Fruit fly (Drosophila melanogaster) whole organism, larva: ENCODE measurements around the gene CG7888.
A peak's percentile ranks its signal among the peaks of the same experiment; 100 is the strongest.

Experiments used
- noc ChIP-seq: fragments of 200-800 bp; sonication (Bioruptor generic); optimal IDR thresholded peaks from 3 replicates; lab custom pipeline; 2019; ENCODE audit warnings: missing biosample characterization, mild to moderate bottlenecking, missing genetic modification characterization, moderate library complexity

CG7888 gene

DNA sequence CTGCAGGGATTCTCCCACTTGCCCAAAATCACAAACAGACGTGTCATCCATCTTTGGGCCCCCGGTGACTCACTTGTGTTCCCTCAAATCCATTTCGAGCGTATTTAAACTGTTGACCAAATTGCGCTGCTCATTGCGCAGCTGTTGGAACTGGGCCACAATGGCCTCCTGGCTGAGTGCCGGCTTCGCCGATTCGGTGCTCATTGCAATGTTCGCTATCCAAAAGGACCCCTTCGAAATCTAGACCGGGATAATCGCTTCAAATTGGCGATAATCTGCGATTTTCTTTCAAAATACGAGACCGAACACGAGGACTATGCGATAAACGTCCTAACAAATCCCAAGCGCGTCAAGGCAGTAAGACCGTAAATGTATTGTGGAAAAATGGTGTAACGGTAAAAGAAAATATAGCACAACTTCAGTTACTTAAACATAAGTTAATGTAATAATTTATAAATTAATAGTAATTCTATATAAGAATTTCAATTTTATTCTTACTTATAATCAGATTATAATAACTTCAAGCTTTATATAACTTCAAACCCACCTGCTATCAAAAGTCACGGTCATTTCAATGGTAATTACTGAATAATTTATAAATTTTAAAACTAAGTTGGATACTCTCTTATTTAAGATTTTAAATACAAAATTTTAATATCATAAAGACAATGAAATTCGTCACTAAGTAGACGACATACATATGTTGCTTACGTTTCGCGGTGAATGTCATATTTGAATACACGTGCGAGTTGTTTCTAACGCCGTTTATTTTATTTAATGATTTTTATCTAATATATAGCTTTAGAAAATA is 20.4 kb downstream of the CG7888 start, which contains the start of the genes Pfdn2 and Noc1:
Pfdn2 (minus strand) TSS at position 346 of the 811 bp plus-strand sequence.
Noc1 (plus strand) TSS at position 727 of the 811 bp plus-strand sequence.
- TF ChIP-seq noc (tag; lab: Kevin White, UChicago): no peak

DNA sequence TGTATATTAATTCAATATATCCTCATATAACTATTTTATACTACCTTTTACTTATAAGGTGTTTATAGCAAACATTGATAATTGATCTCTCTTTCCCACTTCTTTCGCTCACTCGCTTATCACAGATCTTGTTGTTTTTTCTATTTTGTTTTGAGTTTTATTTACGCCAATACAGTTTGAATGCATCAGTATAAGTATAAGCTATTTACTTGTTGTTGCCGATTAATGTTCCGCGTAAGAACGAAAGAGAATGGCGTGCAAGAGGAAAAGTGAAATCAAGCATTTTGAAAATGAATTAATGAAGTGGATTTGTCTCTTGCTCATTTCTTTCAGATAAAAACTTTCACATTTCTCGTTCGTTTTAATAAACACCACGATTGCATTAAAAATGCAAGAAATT is 29.8 kb downstream of the CG7888 start:
- TF ChIP-seq noc (tag; lab: Kevin White, UChicago): no peak

DNA sequence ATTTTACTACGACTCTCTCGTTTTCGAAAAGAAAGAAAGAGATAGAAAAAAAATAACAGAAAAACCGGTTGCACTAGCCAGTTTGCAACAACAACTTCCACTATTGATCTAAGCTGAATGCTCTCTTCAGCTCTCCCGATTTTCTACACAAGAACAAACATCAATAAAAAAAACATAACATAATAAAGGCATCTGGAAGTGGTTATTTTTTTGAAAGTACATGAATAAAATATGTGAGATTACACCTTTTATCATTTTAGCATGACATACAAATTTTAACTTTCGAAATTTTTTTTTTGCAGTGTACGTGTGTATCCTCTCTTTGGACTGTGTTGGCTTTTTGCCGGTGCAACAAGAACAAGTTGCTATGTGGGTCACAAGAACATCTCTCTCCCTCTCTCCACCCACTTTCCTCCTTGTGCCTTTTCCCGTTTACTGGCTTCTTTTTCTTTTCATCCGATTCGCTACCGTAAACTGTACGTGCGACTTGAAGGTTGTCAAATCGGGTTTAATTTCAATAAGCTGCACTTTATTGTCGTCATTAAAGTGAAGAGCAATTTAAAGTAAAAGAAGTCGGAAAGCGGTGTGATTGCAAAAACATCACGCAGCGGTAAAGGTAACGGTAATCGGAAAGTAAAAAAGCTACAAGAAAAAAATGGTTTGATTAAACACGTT is 30.9 kb downstream of the CG7888 start:
- peak; percentile 93 for TF ChIP-seq noc (tag; lab: Kevin White, UChicago)

- no peak for TF ChIP-seq noc (tag; lab: Kevin White, UChicago)
Observed at dm6 chr3L:11085810-11086209, 32.0 kb downstream of the CG7888 start.

DNA sequence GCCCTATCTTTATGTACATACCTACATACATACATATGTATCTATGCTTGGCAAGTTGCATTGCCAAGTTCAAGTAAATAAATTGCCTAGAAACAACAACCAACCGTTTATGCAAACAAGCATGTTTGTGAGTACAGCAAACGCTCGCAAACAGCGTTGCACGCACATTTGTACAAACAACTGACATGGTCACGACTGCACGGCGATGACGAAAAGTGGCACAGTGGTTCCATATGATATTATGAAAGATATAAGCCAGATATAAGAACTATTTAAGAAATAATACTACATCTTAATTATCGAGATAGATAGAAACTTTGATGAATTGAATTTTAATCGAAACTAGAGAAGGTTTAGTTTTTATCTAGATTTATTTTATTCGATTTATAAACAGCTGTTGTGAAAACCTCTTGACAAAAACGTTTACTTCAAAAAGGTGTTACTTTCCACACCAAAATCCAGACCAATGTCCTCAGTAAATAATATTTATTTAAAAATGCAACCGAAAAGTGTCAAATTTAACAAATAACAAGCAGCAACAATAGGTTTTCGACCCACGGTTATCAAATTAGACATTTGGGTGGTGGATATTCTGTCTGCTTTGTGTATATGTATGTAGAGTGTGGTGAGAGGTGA is 36.1 kb downstream of the CG7888 start:
- peak; percentile 81 for TF ChIP-seq noc (tag; lab: Kevin White, UChicago)

- TF ChIP-seq noc (tag; lab: Kevin White, UChicago): peak; percentile 1
Observed at dm6 chr3L:11091943-11092609, 38.2 kb downstream of the CG7888 start.

dm6 chr3L:11092610-11092961 is 38.8 kb downstream of the CG7888 start:
- no peak for TF ChIP-seq noc (tag; lab: Kevin White, UChicago)

dm6 chr3L:11093046-11093520 is 39.2 kb downstream of the CG7888 start, which contains the start of gene JIL-1:
JIL-1 (minus strand) TSS chr3L:11093193.
- peak; percentile 18 for TF ChIP-seq noc (tag; lab: Kevin White, UChicago)

- TF ChIP-seq noc (tag; lab: Kevin White, UChicago): no peak
Observed at dm6 chr3L:11094279-11094678, 40.4 kb downstream of the CG7888 start.

DNA sequence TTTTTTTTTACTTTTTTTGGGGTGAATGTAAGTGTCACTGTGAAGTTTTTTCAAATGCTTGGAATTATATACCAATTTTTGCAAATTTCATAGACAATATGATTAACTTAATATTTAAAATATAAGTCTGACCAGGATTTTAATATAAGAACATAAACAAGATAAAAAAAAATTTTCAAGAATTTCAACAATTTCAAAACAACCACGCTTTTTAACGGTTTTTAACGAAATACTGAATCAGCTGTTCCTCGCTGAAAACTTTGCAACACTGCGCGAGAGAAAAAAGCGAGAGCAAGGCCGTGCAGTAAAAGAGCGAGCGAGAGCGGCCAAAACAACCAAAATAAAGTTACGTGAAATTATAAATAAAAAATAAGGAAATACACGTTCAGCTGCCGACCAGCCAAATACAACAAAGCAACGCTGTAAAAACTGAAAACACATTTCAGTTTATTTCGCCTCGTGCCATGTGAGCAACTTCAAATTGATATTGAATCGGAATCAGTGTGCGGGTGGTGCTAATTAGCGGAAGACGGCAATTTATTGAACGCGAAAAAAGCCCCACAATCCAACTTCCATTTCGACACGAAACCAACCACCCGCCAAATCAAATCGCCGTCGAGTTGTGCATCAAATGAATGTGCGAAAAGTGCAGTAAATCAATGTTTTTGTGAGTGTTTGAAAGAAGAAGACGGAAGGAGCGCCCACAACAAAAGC is 42.5 kb downstream of the CG7888 start, which contains the start of the genes CG46439, Iyd and CG33947:
CG46439 (minus strand) TSS at position 51 of the 714 bp plus-strand sequence.
Iyd (minus strand) TSS at position 51 of the 714 bp plus-strand sequence.
CG33947 (plus strand) TSS at position 302 of the 714 bp plus-strand sequence.
- TF ChIP-seq noc (tag; lab: Kevin White, UChicago): no peak

dm6 chr3L:11097982-11098663 is 44.3 kb downstream of the CG7888 start, which contains the start of the genes Irbp18 and APP-BP1:
Irbp18 (minus strand) TSS chr3L:11098186.
APP-BP1 (plus strand) TSS chr3L:11098412.
- TF ChIP-seq noc (tag; lab: Kevin White, UChicago): peak; percentile 94

DNA sequence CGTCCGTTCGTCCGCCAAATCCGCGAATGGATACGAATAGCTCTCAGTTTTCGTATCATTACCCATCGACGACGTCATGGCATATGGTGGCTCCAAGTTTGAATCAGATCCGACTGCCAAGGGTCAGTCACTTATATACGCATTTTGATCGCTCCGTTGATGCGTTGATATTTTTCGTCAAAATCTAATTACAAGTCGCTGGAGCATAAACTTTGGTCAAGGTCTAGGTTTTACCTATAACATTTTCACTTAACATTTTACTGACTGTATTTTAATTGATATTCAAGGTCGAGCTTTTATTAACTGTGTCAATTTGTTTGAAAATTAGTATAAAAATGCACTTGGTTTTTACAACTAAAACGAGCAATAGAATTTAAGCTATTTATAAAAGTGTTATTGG is 47.8 kb downstream of the CG7888 start, which contains the start of gene Elo68beta:
Elo68beta (minus strand) TSS at position 101 of the 400 bp plus-strand sequence.
- TF ChIP-seq noc (tag; lab: Kevin White, UChicago): no peak

- no peak for TF ChIP-seq noc (tag; lab: Kevin White, UChicago)
Observed at dm6 chr3L:11102930-11103329, 49.1 kb downstream of the CG7888 start, which contains the start of gene Elo68alpha. Elo68alpha (minus strand) TSS chr3L:11103030.

dm6 chr3L:11103773-11104172 is 49.9 kb downstream of the CG7888 start, which contains the start of gene CG32071:
CG32071 (minus strand) TSS chr3L:11103873.
- no peak for TF ChIP-seq noc (tag; lab: Kevin White, UChicago)
